Worm (Caenorhabditis elegans) whole organism, L2 larva: ENCODE measurements around the gene C44B12.3.

Experiments used
- ama-1 ChIP-seq: fragments of 150-350 bp; optimal IDR thresholded peaks from 2 replicates; lab custom pipeline; 2018; ENCODE audit warnings: inconsistent platforms
- ceh-82 ChIP-seq: fragments of 150-350 bp; optimal IDR thresholded peaks from 2 replicates; lab custom pipeline; 2014; ENCODE audit warnings: missing biosample characterization, missing genetic modification characterization
- gmeb-1 ChIP-seq: fragments of 150-350 bp; optimal IDR thresholded peaks from 2 replicates; lab custom pipeline; 2014; ENCODE audit warnings: missing biosample characterization, missing genetic modification characterization
- lin-13 ChIP-seq: fragments of 150-350 bp; optimal IDR thresholded peaks from 2 replicates; lab custom pipeline; 2014; ENCODE audit warnings: missing biosample characterization, missing genetic modification reagents, missing genetic modification characterization
- nhr-11 ChIP-seq: fragments of 150-350 bp; optimal IDR thresholded peaks from 2 replicates; lab custom pipeline; 2014; ENCODE audit warnings: missing biosample characterization, missing genetic modification characterization
- unc-39 ChIP-seq: fragments of 150-350 bp; optimal IDR thresholded peaks from 2 replicates; lab custom pipeline; 2014; ENCODE audit warnings: missing biosample characterization, missing genetic modification characterization
- ztf-4 ChIP-seq: fragments of 150-350 bp; optimal IDR thresholded peaks from 2 replicates; lab custom pipeline; 2014; ENCODE audit warnings: missing biosample characterization, missing genetic modification characterization

- TF ChIP-seq gmeb-1 (tag; lab: Kevin White, UChicago), result no peak
- TF ChIP-seq nhr-11, result no peak
- no peak for TF ChIP-seq ama-1 (lab: Kevin White, UChicago)
- no peak for TF ChIP-seq unc-39 (tag; lab: Kevin White, UChicago)
- TF ChIP-seq ztf-4 (tag; lab: Kevin White, UChicago), result no peak
- no peak for TF ChIP-seq lin-13 (GFP tag; lab: Kevin White, UChicago)
- no peak for TF ChIP-seq ceh-82
Observed at ce11 chrIV:1136658-1137057, 32.1 kb downstream of the C44B12.3 start, which contains the start of gene C44B12.6.
